Comparison of ENCODE assay signal across 2 worm cellular contexts in genomic region chrIII:3487133-3487532, ce11.
TF ChIP-seq lines count a peak whose summit lies in the region.

No protein-coding gene starts in this region.

TF ChIP-seq in whole organism, L1 larva, 84 proteins besides CTCF, POLR2A, EP300 and RAD21:
- TF ChIP-seq blmp-1 (tag; optimal IDR thresholded peaks at IDR 0.05; lab: Kevin White, UChicago): peak; percentile 92
- TF ChIP-seq mab-9 (GFP tag; IDR thresholded peaks at IDR 0.05; lab: Robert Waterston, UW): no peak
- TF ChIP-seq elt-3 (tag; optimal IDR thresholded peaks at IDR 0.05; lab: Kevin White, UChicago): peak in 1 of 6 experiments; percentile 62

TF ChIP-seq in whole organism, L3 larva, 47 proteins besides CTCF, POLR2A, EP300 and RAD21:
- no peak for TF ChIP-seq nhr-25 (tag; optimal IDR thresholded peaks at IDR 0.05; lab: Kevin White, UChicago)
- TF ChIP-seq jun-1 (tag; optimal IDR thresholded peaks at IDR 0.05; lab: Kevin White, UChicago): no peak
- TF ChIP-seq nhr-23 (tag; optimal IDR thresholded peaks at IDR 0.05; lab: Kevin White, UChicago): peak; percentile 51
